Fruit fly (Drosophila melanogaster) whole organism, wandering third instar larva: ENCODE results near the gene Fur2.

Experiments used
- Abd-B ChIP-seq: fragments of >200 bp; optimal IDR thresholded peaks from 2 replicates; lab custom pipeline; 2017; ENCODE audit warnings: missing biosample characterization, missing genetic modification characterization
- CG32264 ChIP-seq: fragments of 200-800 bp; sonication (Bioruptor generic); optimal IDR thresholded peaks from 2 replicates; lab custom pipeline; 2016; ENCODE audit warnings: missing biosample characterization, missing genetic modification characterization
- CG9705 ChIP-seq: fragments of 200-800 bp; sonication (Bioruptor generic); optimal IDR thresholded peaks from 2 replicates; lab custom pipeline; 2018; ENCODE audit warnings: missing biosample characterization, mild to moderate bottlenecking, missing genetic modification characterization
- CrebA ChIP-seq: fragments of 200-800 bp; sonication (Bioruptor generic); optimal IDR thresholded peaks from 2 replicates; lab custom pipeline; 2016; ENCODE audit warnings: missing biosample characterization, mild to moderate bottlenecking, missing genetic modification characterization, borderline replicate concordance
- Dfd ChIP-seq: fragments of >200 bp; optimal IDR thresholded peaks from 2 replicates; lab custom pipeline; 2017; ENCODE audit warnings: missing biosample characterization, missing genetic modification characterization
- Dif ChIP-seq: fragments of 200-275, 200-300 bp; sonication (Bioruptor generic); optimal IDR thresholded peaks from 2 replicates; lab custom pipeline; 2018; ENCODE audit warnings: missing biosample characterization, missing genetic modification characterization; ENCODE audit not compliant: partially characterized antibody
- GATAd ChIP-seq: sonication (Bioruptor generic); optimal IDR thresholded peaks from 2 replicates; lab custom pipeline; 2016; ENCODE audit warnings: missing biosample characterization, missing genetic modification characterization
- HLH106 ChIP-seq: fragments of 200-800 bp; optimal IDR thresholded peaks from 3 replicates; lab custom pipeline; 2019; ENCODE audit warnings: missing biosample characterization, mild to moderate bottlenecking, missing genetic modification characterization, moderate library complexity
- Hnf4 ChIP-seq: fragments of 200-800 bp; sonication (Bioruptor generic); optimal IDR thresholded peaks from 2 replicates; lab custom pipeline; 2016; ENCODE audit warnings: missing biosample characterization, mild to moderate bottlenecking, missing genetic modification characterization
- Hr78 ChIP-seq: fragments of >200 bp; optimal IDR thresholded peaks from 2 replicates; lab custom pipeline; 2017; ENCODE audit warnings: missing biosample characterization, missing genetic modification characterization
- Hr83 ChIP-seq: fragments of 200-300 bp; sonication (Bioruptor generic); optimal IDR thresholded peaks from 2 replicates; lab custom pipeline; 2016; ENCODE audit warnings: missing biosample characterization, mild to moderate bottlenecking, missing genetic modification characterization, moderate library complexity; ENCODE audit not compliant: poor library complexity, severe bottlenecking
- Jra ChIP-seq: sonication (Bioruptor generic); optimal IDR thresholded peaks from 2 replicates; lab custom pipeline; 2016; ENCODE audit warnings: missing biosample characterization, missing genetic modification characterization
- Mio ChIP-seq: sonication (Bioruptor generic); optimal IDR thresholded peaks from 2 replicates; lab custom pipeline; 2016; ENCODE audit warnings: missing biosample characterization, missing genetic modification characterization
- Myc ChIP-seq: fragments of >200 bp; optimal IDR thresholded peaks from 2 replicates; lab custom pipeline; 2017
- N ChIP-seq: fragments of >200 bp; optimal IDR thresholded peaks from 2 replicates; lab custom pipeline; 2018; ENCODE audit warnings: missing biosample characterization, missing external identifiers, missing genetic modification characterization
- OdsH ChIP-seq: fragments of 200-800 bp; sonication (Bioruptor generic); optimal IDR thresholded peaks from 2 replicates; lab custom pipeline; 2016; ENCODE audit warnings: missing biosample characterization, mild to moderate bottlenecking, missing genetic modification characterization
- Rel ChIP-seq, 2 experiments: fragments of 200-800 bp; sonication (Bioruptor generic) in 1 of 2; optimal IDR thresholded peaks; 2 replicates in 1 of 2; 3 replicates in 1 of 2; lab custom pipeline; 2016 to 2019; ENCODE audit warnings: mild to moderate bottlenecking in 2 of 2, missing biosample characterization in 2 of 2, missing genetic modification characterization in 2 of 2, moderate library complexity in 1 of 2
- Sp1 ChIP-seq: fragments of 200-800 bp; sonication (Bioruptor generic); optimal IDR thresholded peaks from 3 replicates; lab custom pipeline; 2019; ENCODE audit warnings: missing biosample characterization, mild to moderate bottlenecking, missing genetic modification characterization, moderate library complexity
- Vsx2 ChIP-seq: fragments of 200-300, 225-300 bp; sonication (Bioruptor generic); optimal IDR thresholded peaks from 2 replicates; lab custom pipeline; 2018; ENCODE audit warnings: missing biosample characterization, missing genetic modification characterization; ENCODE audit not compliant: partially characterized antibody
- br ChIP-seq: fragments of 200-800 bp; sonication (Bioruptor generic); optimal IDR thresholded peaks from 2 replicates; lab custom pipeline; 2016; ENCODE audit warnings: missing biosample characterization, missing genetic modification characterization
- brk ChIP-seq: fragments of 200-800 bp; sonication (Bioruptor generic); optimal IDR thresholded peaks from 2 replicates; lab custom pipeline; 2016; ENCODE audit warnings: missing biosample characterization, mild to moderate bottlenecking, missing genetic modification characterization
- dl ChIP-seq, 2 experiments: fragments of 175-275, 200-275 bp in 1 of 2; fragments of 200-275 bp in 1 of 2; sonication (Bioruptor generic); optimal IDR thresholded peaks; lab custom pipeline; 2018; ENCODE audit warnings: mild to moderate bottlenecking in 2 of 2, missing biosample characterization in 2 of 2, missing genetic modification characterization in 2 of 2, moderate library complexity in 2 of 2; ENCODE audit not compliant: partially characterized antibody in 2 of 2, insufficient read depth in 1 of 2
- dsf ChIP-seq: sonication (Bioruptor generic); optimal IDR thresholded peaks from 2 replicates; lab custom pipeline; 2016; ENCODE audit warnings: missing biosample characterization, missing genetic modification characterization, borderline replicate concordance
- ey ChIP-seq: fragments of 200-800 bp; sonication (Bioruptor generic); optimal IDR thresholded peaks from 2 replicates; lab custom pipeline; 2016; ENCODE audit warnings: missing biosample characterization, missing genetic modification characterization
- foxo ChIP-seq, 2 experiments: fragments of 200-800 bp; sonication (Bioruptor generic); optimal IDR thresholded peaks; 2 replicates in 1 of 2; 3 replicates in 1 of 2; lab custom pipeline; 2016 to 2017; ENCODE audit warnings: missing biosample characterization in 2 of 2, missing genetic modification characterization in 2 of 2
- fru ChIP-seq: fragments of 200-800 bp; sonication (Bioruptor generic); optimal IDR thresholded peaks from 3 replicates; lab custom pipeline; 2016; ENCODE audit warnings: missing biosample characterization, mild to moderate bottlenecking, missing genetic modification characterization
- h ChIP-seq: fragments of 200-800 bp; sonication (Bioruptor generic); optimal IDR thresholded peaks from 3 replicates; lab custom pipeline; 2016; ENCODE audit warnings: missing biosample characterization, mild to moderate bottlenecking, missing genetic modification characterization
- jim ChIP-seq: fragments of 175-275, 200-325 bp; sonication (Bioruptor generic); optimal IDR thresholded peaks from 2 replicates; lab custom pipeline; 2016; ENCODE audit warnings: missing biosample characterization, mild to moderate bottlenecking, missing genetic modification characterization
- lola ChIP-seq: fragments of >200 bp; optimal IDR thresholded peaks from 2 replicates; lab custom pipeline; 2017; ENCODE audit warnings: missing biosample characterization, missing genetic modification characterization
- pan ChIP-seq: fragments of >200 bp; optimal IDR thresholded peaks from 2 replicates; lab custom pipeline; 2017
- psq ChIP-seq: fragments of 200-800 bp; sonication (Bioruptor generic); optimal IDR thresholded peaks from 3 replicates; lab custom pipeline; 2017; ENCODE audit warnings: missing biosample characterization, mild to moderate bottlenecking, missing genetic modification characterization, moderate library complexity
- rgr ChIP-seq: fragments of 200-800 bp; sonication (Bioruptor generic); optimal IDR thresholded peaks from 3 replicates; lab custom pipeline; 2016; ENCODE audit warnings: missing biosample characterization, mild to moderate bottlenecking, missing genetic modification characterization
- sage ChIP-seq: fragments of 200-800 bp; sonication (Bioruptor generic); optimal IDR thresholded peaks from 2 replicates; lab custom pipeline; 2016; ENCODE audit warnings: missing biosample characterization, mild to moderate bottlenecking, missing genetic modification characterization
- sv ChIP-seq: fragments of 200-800 bp; sonication (Bioruptor generic); optimal IDR thresholded peaks from 3 replicates; lab custom pipeline; 2016; ENCODE audit warnings: missing biosample characterization, missing genetic modification characterization
- tai ChIP-seq: sonication (Bioruptor generic); optimal IDR thresholded peaks from 2 replicates; lab custom pipeline; 2016; ENCODE audit warnings: missing biosample characterization, missing genetic modification characterization
- usp ChIP-seq: fragments of >200 bp; optimal IDR thresholded peaks from 2 replicates; lab custom pipeline; 2017; ENCODE audit warnings: missing biosample characterization, missing genetic modification characterization
- woc ChIP-seq: sonication (Bioruptor generic); optimal IDR thresholded peaks from 2 replicates; lab custom pipeline; 2016; ENCODE audit warnings: missing biosample characterization, mild to moderate bottlenecking, missing genetic modification characterization

The Fur2 gene

dm6 chrX:16403811-16404420 is 31.0 kb downstream of the Fur2 start:
- TF ChIP-seq usp (GFP tag; lab: Kevin White, UChicago), result no peak
- TF ChIP-seq sage (GFP tag; lab: Kevin White, UChicago), result no peak
- TF ChIP-seq OdsH (GFP tag; lab: Kevin White, UChicago), result peak; percentile 73
- no peak for TF ChIP-seq Vsx2 (GFP tag; lab: Kevin White, UChicago)
- TF ChIP-seq fru (GFP tag; lab: Kevin White, UChicago), result peak; percentile 77
- no peak for TF ChIP-seq Dif
- TF ChIP-seq jim, result no peak
- peak; percentile 40 for TF ChIP-seq CG32264 (GFP tag; lab: Kevin White, UChicago)
- no peak for TF ChIP-seq Jra (GFP tag; lab: Kevin White, UChicago)
- TF ChIP-seq dsf (GFP tag; lab: Kevin White, UChicago), result no peak
- no peak for TF ChIP-seq woc (GFP tag; lab: Kevin White, UChicago)
- no peak for TF ChIP-seq Hr78
- no peak for TF ChIP-seq brk
- TF ChIP-seq rgr (GFP tag; lab: Kevin White, UChicago), result no peak
- TF ChIP-seq sv, result peak; percentile 61
- no peak for TF ChIP-seq tai (GFP tag; lab: Kevin White, UChicago)
- no peak for TF ChIP-seq Hnf4 (GFP tag; lab: Kevin White, UChicago)
- TF ChIP-seq dl (GFP tag; optimal IDR thresholded peaks at IDR 0.05; lab: Kevin White, UChicago; ENCODE audit: insufficient read depth in 1 of 2, partially characterized antibody in 2 of 2), result no peak
- no peak for TF ChIP-seq N (GFP tag; lab: Kevin White, UChicago)
- TF ChIP-seq Sp1 (GFP tag; lab: Kevin White, UChicago), result no peak
- no peak for TF ChIP-seq Hr83 (GFP tag; lab: Kevin White, UChicago)
- TF ChIP-seq lola (GFP tag; lab: Kevin White, UChicago), result no peak
- peak in 1 of 2 experiments; percentile 73 for TF ChIP-seq foxo (GFP tag; optimal IDR thresholded peaks at IDR 0.05; lab: Kevin White, UChicago)
- no peak for TF ChIP-seq GATAd (GFP tag; lab: Kevin White, UChicago)
- no peak for TF ChIP-seq Myc
- no peak for TF ChIP-seq Rel (GFP tag; optimal IDR thresholded peaks at IDR 0.05; lab: Kevin White, UChicago)
- no peak for TF ChIP-seq Rel (tag; optimal IDR thresholded peaks at IDR 0.05; lab: Kevin White, UChicago)
- peak; percentile 82 for TF ChIP-seq h
- TF ChIP-seq ey, result peak; percentile 64
- no peak for TF ChIP-seq CG9705 (GFP tag; lab: Kevin White, UChicago)
- no peak for TF ChIP-seq CrebA (GFP tag; lab: Kevin White, UChicago)
- peak; percentile 44 for TF ChIP-seq psq (GFP tag; lab: Kevin White, UChicago)
- TF ChIP-seq HLH106 (tag; lab: Kevin White, UChicago), result peak; percentile 33
- TF ChIP-seq br (GFP tag; lab: Kevin White, UChicago), result peak; percentile 56
- TF ChIP-seq pan (lab: Kevin White, UChicago), result no peak
- TF ChIP-seq Abd-B (GFP tag; lab: Kevin White, UChicago), result no peak

- no peak for TF ChIP-seq Myc
- TF ChIP-seq Rel (GFP tag; optimal IDR thresholded peaks at IDR 0.05; lab: Kevin White, UChicago), result no peak
- peak; percentile 57 for TF ChIP-seq Rel (tag; optimal IDR thresholded peaks at IDR 0.05; lab: Kevin White, UChicago)
These were observed 31.9 kb downstream of the Fur2 start, which contains the start of gene CG9981 for dm6 chrX:16404803-16405202. Gene CG9981 (minus strand): TSS chrX:16405122.

- TF ChIP-seq Abd-B (GFP tag; lab: Kevin White, UChicago) (no peak), Rel (GFP tag; optimal IDR thresholded peaks at IDR 0.05; lab: Kevin White, UChicago) (no peak), Rel (tag; optimal IDR thresholded peaks at IDR 0.05; lab: Kevin White, UChicago) (no peak), GATAd (GFP tag; lab: Kevin White, UChicago) (no peak), Jra (GFP tag; lab: Kevin White, UChicago) (no peak), brk (no peak), lola (GFP tag; lab: Kevin White, UChicago) (no peak), woc (GFP tag; lab: Kevin White, UChicago) (no peak), Sp1 (GFP tag; lab: Kevin White, UChicago) (no peak), sage (GFP tag; lab: Kevin White, UChicago) (no peak), Hr78 (no peak), HLH106 (tag; lab: Kevin White, UChicago) (no peak), jim (no peak), Dfd (no peak), Vsx2 (GFP tag; lab: Kevin White, UChicago) (no peak), Mio (GFP tag; lab: Kevin White, UChicago) (no peak), Hnf4 (GFP tag; lab: Kevin White, UChicago) (no peak), rgr (GFP tag; lab: Kevin White, UChicago) (no peak), h (no peak)
These were observed 32.3 kb downstream of the Fur2 start, which contains the start of gene CG4301 for dm6 chrX:16405209-16405608. Gene CG4301 (plus strand): TSS chrX:16405509.
